Worm (Caenorhabditis elegans) whole organism, L4 larva: Measurements from ENCODE around the gene Y17G9B.5.

Source experiments
- R02D3.7 ChIP-seq: fragments of 150-350 bp; sonication (generic microtip); optimal IDR thresholded peaks from 3 replicates; lab custom pipeline; 2014; ENCODE audit warnings: missing biosample characterization, missing genetic modification characterization
- dve-1 ChIP-seq: sonication (generic microtip); optimal IDR thresholded peaks from 2 replicates; lab custom pipeline; 2017; ENCODE audit warnings: antibody characterized with exemption, mild to moderate bottlenecking, missing genetic modification characterization, missing compliant biosample characterization; ENCODE audit not compliant: insufficient read depth
- egl-27 ChIP-seq: sonication (generic microtip); optimal IDR thresholded peaks from 3 replicates; lab custom pipeline; 2017; ENCODE audit warnings: missing biosample characterization, missing genetic modification reagents, missing genetic modification characterization
- egl-43 ChIP-seq: fragments of 200-800 bp; sonication (Bioruptor generic); IDR thresholded peaks from 2 replicates; pipeline ENCODE4 v1.3.6; 2022; ENCODE audit warnings: missing genetic modification reagents, missing genetic modification characterization, missing compliant biosample characterization
- jun-1 ChIP-seq: fragments of 150-350 bp; optimal IDR thresholded peaks from 2 replicates; lab custom pipeline; 2014; ENCODE audit warnings: missing biosample characterization, missing genetic modification reagents, missing genetic modification characterization
- lir-3 ChIP-seq: sonication (generic microtip); optimal IDR thresholded peaks from 2 replicates; lab custom pipeline; 2016; ENCODE audit warnings: mild to moderate bottlenecking, missing genetic modification characterization, missing compliant biosample characterization
- madf-9 ChIP-seq: fragments of 200-800 bp; sonication (Bioruptor generic); conservative IDR thresholded peaks from 2 replicates; pipeline ENCODE4 v1.3.6; 2022; ENCODE audit warnings: missing genetic modification reagents, missing genetic modification characterization, missing compliant biosample characterization
- nhr-11 ChIP-seq: fragments of 150-350 bp; optimal IDR thresholded peaks from 2 replicates; lab custom pipeline; 2014; ENCODE audit warnings: missing biosample characterization, missing genetic modification characterization
- nhr-237 ChIP-seq: sonication (generic microtip); optimal IDR thresholded peaks from 2 replicates; lab custom pipeline; 2017; ENCODE audit warnings: missing biosample characterization, missing genetic modification characterization
- unc-39 ChIP-seq: sonication (generic microtip); optimal IDR thresholded peaks from 2 replicates; lab custom pipeline; 2017; ENCODE audit warnings: missing biosample characterization, missing genetic modification characterization
- zfp-2 ChIP-seq: sonication (generic microtip); optimal IDR thresholded peaks from 2 replicates; lab custom pipeline; 2016; ENCODE audit warnings: mild to moderate bottlenecking, missing genetic modification characterization, missing compliant biosample characterization

ce11 chrIV:4789445-4789844, 39.4 kb downstream of the Y17G9B.5 start, which contains the start of gene R11E3.1:
- TF ChIP-seq lir-3 (tag; lab: Kevin White, UChicago) (no peak), nhr-11 (tag; lab: Kevin White, UChicago) (no peak), dve-1 (tag; lab: Kevin White, UChicago) (no peak), zfp-2 (tag; lab: Kevin White, UChicago) (no peak), egl-27 (no peak), madf-9 (GFP tag; lab: Robert Waterston, UW) (no peak), jun-1 (tag; lab: Kevin White, UChicago) (no peak), nhr-237 (tag; lab: Kevin White, UChicago) (no peak), R02D3.7 (tag; lab: Kevin White, UChicago) (no peak), unc-39 (no peak), egl-43 (GFP tag; lab: Robert Waterston, UW) (no peak)
